Fruit fly (Drosophila melanogaster) whole organism, embryonic: ENCODE measurements around the gene CG32700.

Experiments used
- Antp ChIP-seq: fragments of 200-800 bp; sonication (Bioruptor generic); optimal IDR thresholded peaks from 3 replicates; lab custom pipeline; 2016; ENCODE audit warnings: missing biosample characterization, missing genetic modification characterization
- B-H2 ChIP-seq: fragments of 200-800 bp; sonication (Bioruptor generic); optimal IDR thresholded peaks from 2 replicates; lab custom pipeline; 2018; ENCODE audit warnings: missing biosample characterization, mild to moderate bottlenecking, missing genetic modification characterization
- CG10267 ChIP-seq: fragments of 200-800 bp; sonication (Bioruptor generic); optimal IDR thresholded peaks from 2 replicates; lab custom pipeline; 2018; ENCODE audit warnings: missing biosample characterization, mild to moderate bottlenecking, missing genetic modification characterization, moderate library complexity
- CG14710 ChIP-seq: fragments of 200-800 bp; sonication (Bioruptor generic); optimal IDR thresholded peaks from 3 replicates; lab custom pipeline; 2019; ENCODE audit warnings: missing biosample characterization, mild to moderate bottlenecking, missing genetic modification characterization, moderate library complexity
- CG1647 ChIP-seq: fragments of 200-800 bp; sonication (Bioruptor generic); optimal IDR thresholded peaks from 3 replicates; lab custom pipeline; 2016; ENCODE audit warnings: missing biosample characterization, missing genetic modification characterization
- CG17359 ChIP-seq: fragments of 200-800 bp; sonication (Bioruptor generic); optimal IDR thresholded peaks from 3 replicates; lab custom pipeline; 2018; ENCODE audit warnings: missing biosample characterization, mild to moderate bottlenecking, missing genetic modification characterization, moderate library complexity
- CG17829 ChIP-seq: fragments of 200-800 bp; optimal IDR thresholded peaks from 2 replicates; lab custom pipeline; 2019; ENCODE audit warnings: missing biosample characterization, mild to moderate bottlenecking, missing genetic modification characterization, moderate library complexity
- CG18262 ChIP-seq: fragments of 200-800 bp; optimal IDR thresholded peaks from 3 replicates; lab custom pipeline; 2019; ENCODE audit warnings: missing biosample characterization, mild to moderate bottlenecking, missing genetic modification characterization, moderate library complexity
- CG1832 ChIP-seq: fragments of 200-800 bp; sonication (Bioruptor generic); optimal IDR thresholded peaks from 2 replicates; lab custom pipeline; 2017; ENCODE audit warnings: missing biosample characterization, mild to moderate bottlenecking, missing genetic modification characterization, inconsistent platforms
- CG18476 ChIP-seq: fragments of 200-800 bp; sonication (Bioruptor generic); optimal IDR thresholded peaks from 2 replicates; lab custom pipeline; 2016; ENCODE audit warnings: missing biosample characterization, mild to moderate bottlenecking, missing genetic modification characterization
- CG30403 ChIP-seq: fragments of 200-800 bp; sonication (Bioruptor generic); optimal IDR thresholded peaks from 3 replicates; lab custom pipeline; 2016; ENCODE audit warnings: missing biosample characterization, missing genetic modification characterization
- CG32772 ChIP-seq: fragments of 200-800 bp; sonication (Bioruptor generic); IDR thresholded peaks from 2 replicates; pipeline ENCODE4 v1.3.6; 2022; ENCODE audit warnings: missing biosample characterization, missing genetic modification characterization
- CG34376 ChIP-seq: fragments of 200-800 bp; sonication (Bioruptor generic); optimal IDR thresholded peaks from 2 replicates; lab custom pipeline; 2018; ENCODE audit warnings: missing biosample characterization, mild to moderate bottlenecking, missing genetic modification characterization
- CG4282 ChIP-seq: fragments of 200-800 bp; sonication (Bioruptor generic); optimal IDR thresholded peaks from 2 replicates; lab custom pipeline; 2016; ENCODE audit warnings: missing biosample characterization, missing genetic modification characterization
- CG4854 ChIP-seq: fragments of 200-800 bp; sonication (Bioruptor generic); optimal IDR thresholded peaks from 2 replicates; lab custom pipeline; 2016; ENCODE audit warnings: missing biosample characterization, missing genetic modification characterization, inconsistent platforms
- CG5180 ChIP-seq: fragments of 200-800 bp; sonication (Bioruptor generic); optimal IDR thresholded peaks from 3 replicates; lab custom pipeline; 2017; ENCODE audit warnings: missing biosample characterization, missing genetic modification characterization, mild to moderate bottlenecking, moderate library complexity, missing genetic modification reagents
- CG6791 ChIP-seq: fragments of 200-800 bp; sonication (Bioruptor generic); IDR thresholded peaks from 3 replicates; pipeline ENCODE4 v1.3.6; 2022; ENCODE audit warnings: missing biosample characterization, missing genetic modification characterization; ENCODE audit not compliant: partially characterized antibody
- CG6813 ChIP-seq: fragments of 200-800 bp; sonication (Bioruptor generic); optimal IDR thresholded peaks from 2 replicates; lab custom pipeline; 2017; ENCODE audit warnings: missing biosample characterization, missing genetic modification characterization, mild to moderate bottlenecking, moderate library complexity, missing genetic modification reagents
- CG7987 ChIP-seq: fragments of 200-800 bp; sonication (Bioruptor generic); optimal IDR thresholded peaks from 2 replicates; lab custom pipeline; 2018; ENCODE audit warnings: missing biosample characterization, mild to moderate bottlenecking, missing genetic modification characterization, moderate library complexity
- CG9215 ChIP-seq: fragments of 200-800 bp; sonication (Bioruptor generic); IDR thresholded peaks from 2 replicates; pipeline ENCODE4 v1.3.6; 2022; ENCODE audit warnings: missing biosample characterization, missing genetic modification characterization
- Eip74EF ChIP-seq, 2 experiments: fragments of 200-800 bp in 1 of 2; fragments of >200 bp in 1 of 2; sonication (Bioruptor generic) in 1 of 2; optimal IDR thresholded peaks; 2 replicates each; lab custom pipeline; 2017 to 2019; ENCODE audit warnings: missing biosample characterization in 2 of 2, missing genetic modification characterization in 2 of 2, mild to moderate bottlenecking in 1 of 2, moderate library complexity in 1 of 2
- Mes4 ChIP-seq: fragments of 200-800 bp; sonication (Bioruptor generic); optimal IDR thresholded peaks from 2 replicates; lab custom pipeline; 2016; ENCODE audit warnings: missing biosample characterization, missing genetic modification characterization
- NFAT ChIP-seq: fragments of 200-800 bp; sonication (Bioruptor generic); IDR thresholded peaks from 2 replicates; pipeline ENCODE4 v1.3.6; 2022; ENCODE audit warnings: missing biosample characterization, missing genetic modification characterization
- Rx ChIP-seq: fragments of 200-800 bp; sonication (Bioruptor generic); IDR thresholded peaks from 2 replicates; pipeline ENCODE4 v1.3.6; 2022; ENCODE audit warnings: missing biosample characterization, missing genetic modification characterization
- Side ChIP-seq: fragments of 200-800 bp; sonication (Bioruptor generic); optimal IDR thresholded peaks from 2 replicates; lab custom pipeline; 2016; ENCODE audit warnings: missing biosample characterization, missing genetic modification characterization
- Xbp1 ChIP-seq: fragments of 200-800 bp; sonication (Bioruptor generic); optimal IDR thresholded peaks from 3 replicates; lab custom pipeline; 2016; ENCODE audit warnings: missing biosample characterization, mild to moderate bottlenecking, missing genetic modification characterization
- ab ChIP-seq: fragments of 200-800 bp; sonication (Bioruptor generic); optimal IDR thresholded peaks from 2 replicates; lab custom pipeline; 2016; ENCODE audit warnings: missing biosample characterization, missing genetic modification characterization
- bigmax ChIP-seq: fragments of 200-800 bp; sonication (Bioruptor generic); optimal IDR thresholded peaks from 2 replicates; lab custom pipeline; 2018; ENCODE audit warnings: missing biosample characterization, mild to moderate bottlenecking, missing genetic modification characterization
- chn ChIP-seq: fragments of 200-800 bp; sonication (Bioruptor generic); optimal IDR thresholded peaks from 2 replicates; lab custom pipeline; 2016; ENCODE audit warnings: missing biosample characterization, missing genetic modification characterization
- crol ChIP-seq: fragments of 200-800 bp; sonication (Bioruptor generic); IDR thresholded peaks from 2 replicates; pipeline ENCODE4 v1.3.6; 2022; ENCODE audit warnings: missing biosample characterization, missing genetic modification characterization
- ems ChIP-seq: fragments of 200-800 bp; sonication (Bioruptor generic); optimal IDR thresholded peaks from 3 replicates; lab custom pipeline; 2016; ENCODE audit warnings: missing biosample characterization, missing genetic modification characterization
- exex ChIP-seq: fragments of 200-800 bp; sonication (Bioruptor generic); optimal IDR thresholded peaks from 4 replicates; lab custom pipeline; 2018; ENCODE audit warnings: missing biosample characterization, mild to moderate bottlenecking, missing genetic modification characterization, moderate library complexity
- ftz-f1 ChIP-seq: fragments of 200-800 bp; sonication (Bioruptor generic); optimal IDR thresholded peaks from 2 replicates; lab custom pipeline; 2016; ENCODE audit warnings: missing biosample characterization, missing genetic modification characterization
- gcm2 ChIP-seq: fragments of 200-800 bp; sonication (Bioruptor generic); optimal IDR thresholded peaks from 2 replicates; lab custom pipeline; 2016; ENCODE audit warnings: missing biosample characterization, missing genetic modification characterization
- grn ChIP-seq: fragments of 200-800 bp; sonication (Bioruptor generic); optimal IDR thresholded peaks from 3 replicates; lab custom pipeline; 2017; ENCODE audit warnings: missing biosample characterization, missing genetic modification characterization
- hb ChIP-seq: fragments of 200-800 bp; sonication (Bioruptor generic); IDR thresholded peaks from 3 replicates; pipeline ENCODE4 v1.3.6; 2022; ENCODE audit warnings: missing biosample characterization, missing genetic modification characterization; ENCODE audit not compliant: partially characterized antibody
- lab ChIP-seq: fragments of 200-800 bp; sonication (Bioruptor generic); optimal IDR thresholded peaks from 3 replicates; lab custom pipeline; 2017; ENCODE audit warnings: missing biosample characterization, missing genetic modification characterization, mild to moderate bottlenecking, moderate library complexity, missing genetic modification reagents
- mirr ChIP-seq: fragments of 200-800 bp; sonication (Bioruptor generic); optimal IDR thresholded peaks from 3 replicates; lab custom pipeline; 2018; ENCODE audit warnings: missing biosample characterization, mild to moderate bottlenecking, missing genetic modification characterization
- rib ChIP-seq: fragments of 200-800 bp; sonication (Bioruptor generic); IDR thresholded peaks from 2 replicates; pipeline ENCODE4 v1.3.6; 2022; ENCODE audit warnings: missing biosample characterization, missing genetic modification characterization
- sens ChIP-seq: fragments of 200-800 bp; sonication (Bioruptor generic); peaks from one replicate; lab custom pipeline; 2016; ENCODE audit warnings: missing biosample characterization, missing genetic modification characterization
- sr ChIP-seq: fragments of 200-800 bp; sonication (Bioruptor generic); IDR thresholded peaks from 3 replicates; pipeline ENCODE4 v1.3.6; 2022; ENCODE audit warnings: missing biosample characterization, missing genetic modification characterization
- toy ChIP-seq: fragments of 200-800 bp; sonication (Bioruptor generic); IDR thresholded peaks from 2 replicates; pipeline ENCODE4 v1.3.6; 2022; ENCODE audit warnings: missing biosample characterization, missing genetic modification characterization
- trem ChIP-seq: fragments of 200-800 bp; optimal IDR thresholded peaks from 3 replicates; lab custom pipeline; 2019; ENCODE audit warnings: missing biosample characterization, mild to moderate bottlenecking, missing genetic modification characterization, moderate library complexity
- tx ChIP-seq: fragments of 200-800 bp; sonication (Bioruptor generic); optimal IDR thresholded peaks from 2 replicates; lab custom pipeline; 2016; ENCODE audit warnings: missing biosample characterization, missing genetic modification characterization
- zfh1 ChIP-seq: fragments of 200-800 bp; sonication (Bioruptor generic); IDR thresholded peaks from 3 replicates; pipeline ENCODE4 v1.3.6; 2022; ENCODE audit warnings: missing biosample characterization, missing genetic modification characterization

Gene CG32700

dm6 chrX:9576504-9577337 is 26.1 kb upstream of the CG32700 start (continued):
- no peak for TF ChIP-seq CG1832 (GFP tag; lab: Kevin White, UChicago)
- TF ChIP-seq Eip74EF (GFP tag; optimal IDR thresholded peaks at IDR 0.05; lab: Kevin White, UChicago): peak in 1 of 2 experiments; percentile 47
- 0 out of 3 replicates have a peak, but pooled peaks have one; percentile 11 for TF ChIP-seq sr (GFP tag; lab: Robert Waterston, UW)
- peak; percentile 56 for TF ChIP-seq grn
- TF ChIP-seq zfh1: 0 out of 3 replicates have a peak, but pooled peaks have one; percentile 28
- TF ChIP-seq CG34376 (GFP tag; lab: Kevin White, UChicago): peak; percentile 88
- peak; percentile 32; the same call in 1 of the 2 replicates for TF ChIP-seq rib (GFP tag; lab: Robert Waterston, UW)
- no peak for TF ChIP-seq ems
- peak; percentile 92 for TF ChIP-seq exex
- no peak for TF ChIP-seq CG17359 (tag; lab: Kevin White, UChicago)
- TF ChIP-seq CG6791 (GFP tag; lab: Robert Waterston, UW): no peak
- no peak for TF ChIP-seq toy (GFP tag; lab: Robert Waterston, UW)
- no peak for TF ChIP-seq gcm2
- no peak for TF ChIP-seq CG18476 (GFP tag; lab: Kevin White, UChicago)
- TF ChIP-seq Mes4 (GFP tag; lab: Kevin White, UChicago): no peak
- no peak for TF ChIP-seq ftz-f1 (GFP tag; lab: Kevin White, UChicago)
- TF ChIP-seq Antp (GFP tag; lab: Kevin White, UChicago): no peak
- TF ChIP-seq CG10267 (tag; lab: Kevin White, UChicago): no peak
- TF ChIP-seq bigmax: peak; percentile 39
- TF ChIP-seq CG9215: no peak
- no peak for TF ChIP-seq chn (GFP tag; lab: Kevin White, UChicago)
- no peak for TF ChIP-seq CG30403
- TF ChIP-seq tx: no peak
- peak; percentile 44; the same call in 1 of the 2 replicates for TF ChIP-seq crol (GFP tag; lab: Robert Waterston, UW)
- TF ChIP-seq CG17829 (tag; lab: Kevin White, UChicago): no peak
- no peak for TF ChIP-seq Xbp1 (GFP tag; lab: Kevin White, UChicago)
- TF ChIP-seq Side: no peak
- TF ChIP-seq sens: peak; percentile 59
- TF ChIP-seq CG18262 (tag; lab: Kevin White, UChicago): no peak
- no peak for TF ChIP-seq CG4854 (GFP tag; lab: Kevin White, UChicago)
- TF ChIP-seq lab: peak; percentile 34
- TF ChIP-seq CG6813: peak; percentile 24
- no peak for TF ChIP-seq Rx (GFP tag; lab: Robert Waterston, UW)
- no peak for TF ChIP-seq ab (GFP tag; lab: Kevin White, UChicago)
- TF ChIP-seq NFAT (GFP tag; lab: Robert Waterston, UW): no peak
- no peak for TF ChIP-seq CG4282
- TF ChIP-seq CG32772 (GFP tag; lab: Robert Waterston, UW): no peak
- TF ChIP-seq CG14710 (tag; lab: Kevin White, UChicago): no peak
- peak; percentile 67 for TF ChIP-seq mirr (GFP tag; lab: Kevin White, UChicago)
- TF ChIP-seq hb (GFP tag; lab: Robert Waterston, UW): no peak
- no peak for TF ChIP-seq trem (tag; lab: Kevin White, UChicago)
- no peak for TF ChIP-seq CG1647 (GFP tag; lab: Kevin White, UChicago)
- no peak for TF ChIP-seq B-H2
- TF ChIP-seq CG5180 (GFP tag; lab: Kevin White, UChicago): no peak
- TF ChIP-seq CG7987: peak; percentile 5
